Worm (Caenorhabditis elegans) whole organism, L3 larva: ENCODE results near the gene F21C10.5.
A peak's percentile ranks its signal among the peaks of the same experiment; 100 is the strongest.

Experiments used
- R02D3.7 ChIP-seq: fragments of 150-350 bp; optimal IDR thresholded peaks from 2 replicates; lab custom pipeline; 2014; ENCODE audit warnings: missing biosample characterization, missing genetic modification characterization
- ZK546.5 ChIP-seq: sonication (generic microtip); optimal IDR thresholded peaks from 2 replicates; lab custom pipeline; 2017; ENCODE audit warnings: missing biosample characterization, missing genetic modification characterization
- aly-2 ChIP-seq: fragments of 150-350 bp; optimal IDR thresholded peaks from 2 replicates; lab custom pipeline; 2014; ENCODE audit warnings: missing biosample characterization, missing genetic modification characterization
- ama-1 ChIP-seq: fragments of 150-350 bp; optimal IDR thresholded peaks from 2 replicates; lab custom pipeline; 2018
- ceh-28 ChIP-seq: fragments of 150-350 bp; optimal IDR thresholded peaks from 2 replicates; lab custom pipeline; 2014; ENCODE audit warnings: missing biosample characterization, missing genetic modification reagents, missing genetic modification characterization
- ceh-82 ChIP-seq: fragments of 150-350 bp; optimal IDR thresholded peaks from 2 replicates; lab custom pipeline; 2014; ENCODE audit warnings: missing biosample characterization, missing genetic modification characterization
- ceh-9 ChIP-seq: sonication (generic microtip); optimal IDR thresholded peaks from 2 replicates; lab custom pipeline; 2018; ENCODE audit warnings: missing biosample characterization, missing genetic modification characterization
- daf-12 ChIP-seq: fragments of 150-350 bp; optimal IDR thresholded peaks from 2 replicates; lab custom pipeline; 2014; ENCODE audit warnings: missing biosample characterization, missing genetic modification reagents, missing genetic modification characterization
- egl-27 ChIP-seq: sonication (generic microtip); optimal IDR thresholded peaks from 4 replicates; lab custom pipeline; 2017; ENCODE audit warnings: missing biosample characterization, missing genetic modification reagents, missing genetic modification characterization
- elt-1 ChIP-seq: fragments of 150-350 bp; optimal IDR thresholded peaks from 2 replicates; lab custom pipeline; 2014; ENCODE audit warnings: missing biosample characterization, missing genetic modification characterization
- elt-2 ChIP-seq: sonication (generic microtip); optimal IDR thresholded peaks from 2 replicates; lab custom pipeline; 2016; ENCODE audit warnings: missing genetic modification reagents, mild to moderate bottlenecking, missing genetic modification characterization, missing compliant biosample characterization
- elt-3 ChIP-seq, 3 experiments: fragments of 150-350 bp in 1 of 3; sonication (generic microtip) in 2 of 3; optimal IDR thresholded peaks; 2 replicates in 2 of 3; 4 replicates in 1 of 3; lab custom pipeline; 2014 to 2017; ENCODE audit warnings: missing biosample characterization in 3 of 3, missing genetic modification characterization in 3 of 3
- eor-1 ChIP-seq, 2 experiments: fragments of 150-350 bp; optimal IDR thresholded peaks; 2 replicates each; lab custom pipeline; 2014 to 2018; ENCODE audit warnings: missing biosample characterization in 2 of 2, missing genetic modification characterization in 2 of 2
- fkh-10 ChIP-seq: sonication (generic microtip); optimal IDR thresholded peaks from 2 replicates; lab custom pipeline; 2017; ENCODE audit warnings: missing biosample characterization, missing genetic modification reagents, missing genetic modification characterization
- fkh-2 ChIP-seq: fragments of 150-350 bp; optimal IDR thresholded peaks from 2 replicates; lab custom pipeline; 2014; ENCODE audit warnings: missing biosample characterization, missing genetic modification reagents, missing genetic modification characterization
- fos-1 ChIP-seq: fragments of 150-350 bp; optimal IDR thresholded peaks from 2 replicates; lab custom pipeline; 2014; ENCODE audit warnings: missing biosample characterization, missing genetic modification characterization
- hmg-11 ChIP-seq: sonication (generic microtip); optimal IDR thresholded peaks from 2 replicates; lab custom pipeline; 2016; ENCODE audit warnings: missing genetic modification characterization, missing compliant biosample characterization
- jun-1 ChIP-seq: fragments of 150-350 bp; optimal IDR thresholded peaks from 2 replicates; lab custom pipeline; 2014; ENCODE audit warnings: missing biosample characterization, missing genetic modification reagents, missing genetic modification characterization
- lin-15B ChIP-seq: fragments of 150-350 bp; optimal IDR thresholded peaks from 2 replicates; lab custom pipeline; 2014; ENCODE audit warnings: missing biosample characterization, missing genetic modification characterization
- lin-39 ChIP-seq: fragments of 150-350 bp; optimal IDR thresholded peaks from 2 replicates; lab custom pipeline; 2018; ENCODE audit warnings: missing biosample characterization, missing genetic modification reagents, missing genetic modification characterization
- lsy-12 ChIP-seq: sonication (generic microtip); optimal IDR thresholded peaks from 2 replicates; lab custom pipeline; 2016; ENCODE audit warnings: mild to moderate bottlenecking, missing genetic modification characterization, missing compliant biosample characterization
- mdl-1 ChIP-seq: fragments of 150-350 bp; optimal IDR thresholded peaks from 2 replicates; lab custom pipeline; 2014; ENCODE audit warnings: missing biosample characterization, missing genetic modification characterization
- mml-1 ChIP-seq: fragments of 150-350 bp; sonication (generic microtip); optimal IDR thresholded peaks from 3 replicates; lab custom pipeline; 2014; ENCODE audit warnings: missing biosample characterization, missing genetic modification characterization
- nfya-1 ChIP-seq: sonication (generic microtip); optimal IDR thresholded peaks from 2 replicates; lab custom pipeline; 2017; ENCODE audit warnings: missing genetic modification characterization, mild to moderate bottlenecking, missing compliant biosample characterization, antibody characterized with exemption, moderate library complexity; ENCODE audit not compliant: insufficient read depth
- nhr-11 ChIP-seq: fragments of 150-350 bp; optimal IDR thresholded peaks from 2 replicates; lab custom pipeline; 2014; ENCODE audit warnings: missing biosample characterization, missing genetic modification characterization
- nhr-23 ChIP-seq: fragments of 150-350 bp; optimal IDR thresholded peaks from 2 replicates; lab custom pipeline; 2014; ENCODE audit warnings: missing biosample characterization, missing genetic modification reagents, missing genetic modification characterization
- nhr-237 ChIP-seq: fragments of 150-350 bp; optimal IDR thresholded peaks from 2 replicates; lab custom pipeline; 2014; ENCODE audit warnings: missing biosample characterization, missing genetic modification characterization
- nhr-25 ChIP-seq: sonication (generic microtip); optimal IDR thresholded peaks from 2 replicates; lab custom pipeline; 2017; ENCODE audit warnings: missing biosample characterization, missing genetic modification characterization
- nhr-28 ChIP-seq: fragments of 150-350 bp; optimal IDR thresholded peaks from 2 replicates; lab custom pipeline; 2014; ENCODE audit warnings: missing biosample characterization, missing genetic modification characterization
- nhr-43 ChIP-seq: sonication (generic microtip); optimal IDR thresholded peaks from 2 replicates; lab custom pipeline; 2016; ENCODE audit warnings: mild to moderate bottlenecking, missing genetic modification characterization, missing compliant biosample characterization; ENCODE audit not compliant: poor library complexity, severe bottlenecking
- nhr-67 ChIP-seq: fragments of 150-350 bp; optimal IDR thresholded peaks from 2 replicates; lab custom pipeline; 2014; ENCODE audit warnings: missing biosample characterization, missing genetic modification characterization
- nhr-76 ChIP-seq: fragments of 150-350 bp; sonication (generic microtip); optimal IDR thresholded peaks from 5 replicates; lab custom pipeline; 2014; ENCODE audit warnings: missing biosample characterization, missing genetic modification characterization
- nhr-77 ChIP-seq: fragments of 150-350 bp; optimal IDR thresholded peaks from 2 replicates; lab custom pipeline; 2014; ENCODE audit warnings: missing biosample characterization, missing genetic modification characterization
- pha-4 ChIP-seq: fragments of 150-350 bp; optimal IDR thresholded peaks from 2 replicates; lab custom pipeline; 2014; ENCODE audit warnings: missing biosample characterization, missing genetic modification reagents, missing genetic modification characterization
- pqm-1 ChIP-seq: fragments of 150-350 bp; optimal IDR thresholded peaks from 2 replicates; lab custom pipeline; 2017; ENCODE audit warnings: missing biosample characterization, missing genetic modification characterization, inconsistent platforms
- sea-2 ChIP-seq: fragments of 150-350 bp; sonication (generic microtip); optimal IDR thresholded peaks from 4 replicates; lab custom pipeline; 2014; ENCODE audit warnings: missing biosample characterization, missing genetic modification reagents, missing genetic modification characterization
- skn-1 ChIP-seq: fragments of 150-350 bp; optimal IDR thresholded peaks from 2 replicates; lab custom pipeline; 2014; ENCODE audit warnings: missing biosample characterization, missing genetic modification characterization
- snpc-4 ChIP-seq: fragments of 150-350 bp; optimal IDR thresholded peaks from 2 replicates; lab custom pipeline; 2014; ENCODE audit warnings: missing biosample characterization, missing genetic modification characterization
- tbx-2 ChIP-seq: sonication (generic microtip); optimal IDR thresholded peaks from 2 replicates; lab custom pipeline; 2016; ENCODE audit warnings: mild to moderate bottlenecking, missing genetic modification characterization, missing compliant biosample characterization
- unc-39 ChIP-seq: sonication (generic microtip); optimal IDR thresholded peaks from 4 replicates; lab custom pipeline; 2017; ENCODE audit warnings: missing biosample characterization, missing genetic modification characterization
- unc-62 ChIP-seq: fragments of 150-350 bp; sonication (generic microtip); optimal IDR thresholded peaks from 4 replicates; lab custom pipeline; 2014; ENCODE audit warnings: missing biosample characterization, missing genetic modification reagents, missing genetic modification characterization
- zag-1 ChIP-seq: fragments of 150-350 bp; optimal IDR thresholded peaks from 2 replicates; lab custom pipeline; 2014; ENCODE audit warnings: missing biosample characterization, missing genetic modification characterization
- ztf-11 ChIP-seq: fragments of 150-350 bp; optimal IDR thresholded peaks from 2 replicates; lab custom pipeline; 2014; ENCODE audit warnings: missing biosample characterization, missing genetic modification characterization
- ztf-4 ChIP-seq: fragments of 150-350 bp; optimal IDR thresholded peaks from 2 replicates; lab custom pipeline; 2014; ENCODE audit warnings: missing biosample characterization, missing genetic modification characterization

F21C10.5 gene

ce11 chrV:9165073-9165699 lies 39.7 kb downstream of the F21C10.5 start, which contains the start of gene col-10:
Gene col-10 (minus strand): TSS chrV:9165307.
- TF ChIP-seq eor-1 (tag; optimal IDR thresholded peaks at IDR 0.05; lab: Kevin White, UChicago): no peak
- no peak for TF ChIP-seq ztf-4 (tag; lab: Kevin White, UChicago)
- TF ChIP-seq nhr-28 (tag; lab: Kevin White, UChicago): no peak
- TF ChIP-seq unc-39 (tag; lab: Kevin White, UChicago): no peak
- TF ChIP-seq mml-1 (tag; lab: Kevin White, UChicago): no peak
- no peak for TF ChIP-seq elt-2
- no peak for TF ChIP-seq ceh-9 (tag; lab: Kevin White, UChicago)
- TF ChIP-seq snpc-4 (tag; lab: Kevin White, UChicago): no peak
- TF ChIP-seq lsy-12 (tag; lab: Kevin White, UChicago): no peak
- no peak for TF ChIP-seq ceh-82 (tag; lab: Kevin White, UChicago)
- TF ChIP-seq R02D3.7 (tag; lab: Kevin White, UChicago): no peak
- no peak for TF ChIP-seq mdl-1 (tag; lab: Kevin White, UChicago)
- TF ChIP-seq fkh-10: no peak
- no peak for TF ChIP-seq nhr-23 (tag; lab: Kevin White, UChicago)
- peak; percentile 85 for TF ChIP-seq ama-1 (lab: Kevin White, UChicago)
- no peak for TF ChIP-seq fkh-2
- TF ChIP-seq tbx-2 (tag; lab: Kevin White, UChicago): no peak
- TF ChIP-seq nhr-25 (tag; lab: Kevin White, UChicago): peak; percentile 86
- peak; percentile 15 for TF ChIP-seq egl-27
- TF ChIP-seq pha-4 (tag; lab: Kevin White, UChicago): no peak
- TF ChIP-seq jun-1 (tag; lab: Kevin White, UChicago): no peak
- no peak for TF ChIP-seq elt-3 (tag; optimal IDR thresholded peaks at IDR 0.05; lab: Kevin White, UChicago)
- TF ChIP-seq pqm-1 (tag; lab: Kevin White, UChicago): no peak
- peak; percentile 65 for TF ChIP-seq nhr-43 (tag; lab: Kevin White, UChicago)
- no peak for TF ChIP-seq nhr-11 (tag; lab: Kevin White, UChicago)
- TF ChIP-seq nhr-76 (tag; lab: Kevin White, UChicago): no peak
- no peak for TF ChIP-seq aly-2
- no peak for TF ChIP-seq zag-1
- no peak for TF ChIP-seq fos-1 (tag; lab: Kevin White, UChicago)
- TF ChIP-seq lin-39 (tag; lab: Kevin White, UChicago): no peak
- TF ChIP-seq ZK546.5 (tag; lab: Kevin White, UChicago): no peak
- no peak for TF ChIP-seq ceh-28 (tag; lab: Kevin White, UChicago)
- no peak for TF ChIP-seq nhr-67 (tag; lab: Kevin White, UChicago)
- no peak for TF ChIP-seq sea-2 (GFP tag; lab: Kevin White, UChicago)
- TF ChIP-seq lin-15B: no peak
- no peak for TF ChIP-seq daf-12 (tag; lab: Kevin White, UChicago)
- TF ChIP-seq nhr-77 (tag; lab: Kevin White, UChicago): no peak
- no peak for TF ChIP-seq hmg-11
- no peak for TF ChIP-seq skn-1 (tag; lab: Kevin White, UChicago)
- TF ChIP-seq elt-1 (tag; lab: Kevin White, UChicago): peak; percentile 56
- TF ChIP-seq nhr-237 (tag; lab: Kevin White, UChicago): no peak
- TF ChIP-seq ztf-11: no peak
- no peak for TF ChIP-seq unc-62 (GFP tag; lab: Kevin White, UChicago)
- TF ChIP-seq nfya-1 (tag; lab: Kevin White, UChicago): no peak

- no peak for TF ChIP-seq nhr-77 (tag; lab: Kevin White, UChicago)
- no peak for TF ChIP-seq hmg-11
- peak; percentile 23 for TF ChIP-seq nhr-23 (tag; lab: Kevin White, UChicago)
- TF ChIP-seq elt-1 (tag; lab: Kevin White, UChicago): peak; percentile 73
- TF ChIP-seq elt-3 (tag; optimal IDR thresholded peaks at IDR 0.05; lab: Kevin White, UChicago): no peak
- peak; percentile 76 for TF ChIP-seq nhr-25 (tag; lab: Kevin White, UChicago)
- TF ChIP-seq, all 47 proteins: peak for 3
These were observed 40.9 kb downstream of the F21C10.5 start for ce11 chrV:9166306-9166705.
